ENCODE assay signal across 1 worm cellular context in the genomic region with DNA sequence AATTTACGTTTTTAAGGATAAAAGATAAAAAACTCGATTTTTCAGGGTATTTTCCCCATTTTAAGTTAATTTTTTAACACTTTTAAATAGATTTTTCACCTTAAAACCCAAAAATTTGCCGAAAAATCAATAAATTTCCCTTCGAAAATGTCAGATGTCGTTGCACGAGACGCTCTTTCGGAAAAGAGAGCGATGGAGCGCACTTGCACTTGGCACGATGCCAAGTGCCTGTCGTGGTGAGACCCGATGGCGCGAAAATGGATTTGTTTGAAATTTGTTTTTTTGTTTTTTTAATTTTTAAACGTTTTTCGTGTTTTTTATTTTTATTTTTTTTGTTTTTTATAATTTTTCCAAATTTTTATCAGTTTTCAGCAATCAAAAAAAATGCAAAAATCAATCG.
TF ChIP-seq lines count a peak whose summit lies in the region.

rab-18 (minus strand) TSS at position 240 of the 400 bp plus-strand sequence.
kbp-4 (plus strand) TSS at position 366 of the 400 bp plus-strand sequence.

TF ChIP-seq in whole organism, L4 larva, 104 proteins besides CTCF, POLR2A, EP300 and RAD21 (continued from another document):
- TF ChIP-seq Y5F2A.4 (GFP tag; optimal IDR thresholded peaks at IDR 0.05; lab: Kevin White, UChicago) (no peak), pha-4 (GFP tag; IDR thresholded peaks at IDR 0.05; lab: Robert Waterston, UW) (peak; percentile 79), pha-4 (tag; optimal IDR thresholded peaks at IDR 0.05; lab: Kevin White, UChicago) (peak; percentile 34), F37D6.2 (tag; optimal IDR thresholded peaks at IDR 0.05; lab: Kevin White, UChicago) (peak; percentile 82), lsy-2 (tag; optimal IDR thresholded peaks at IDR 0.05; lab: Kevin White, UChicago) (peak; percentile 85 to 97), dmd-6 (GFP tag; IDR thresholded peaks at IDR 0.05; lab: Robert Waterston, UW) (peak; percentile 80), mxl-3 (GFP tag; optimal IDR thresholded peaks at IDR 0.05; lab: Kevin White, UChicago) (peak; percentile 58), ceh-82 (tag; optimal IDR thresholded peaks at IDR 0.05; lab: Kevin White, UChicago) (no peak), hlh-30 (tag; optimal IDR thresholded peaks at IDR 0.05; lab: Kevin White, UChicago; ENCODE audit: insufficient read depth) (peak; percentile 100), egl-27 (tag; optimal IDR thresholded peaks at IDR 0.05; lab: Kevin White, UChicago) (no peak), set-16 (GFP tag; IDR thresholded peaks at IDR 0.05; lab: Robert Waterston, UW) (no peak), ZK546.5 (tag; optimal IDR thresholded peaks at IDR 0.05; lab: Kevin White, UChicago) (peak in 1 of 2 experiments; percentile 56), D1046.2 (GFP tag; IDR thresholded peaks at IDR 0.05; lab: Robert Waterston, UW) (no peak), madf-5 (GFP tag; IDR thresholded peaks at IDR 0.05; lab: Robert Waterston, UW) (no peak), lin-39 (tag; optimal IDR thresholded peaks at IDR 0.05; lab: Kevin White, UChicago) (no peak), jun-1 (tag; optimal IDR thresholded peaks at IDR 0.05; lab: Kevin White, UChicago) (no peak), Y48G9A.11 (GFP tag; IDR thresholded peaks at IDR 0.05; lab: Robert Waterston, UW) (peak; percentile 51; the same call in 1 of the 2 replicates), attf-4 (tag; optimal IDR thresholded peaks at IDR 0.05; lab: Kevin White, UChicago) (no peak), skn-1 (tag; optimal IDR thresholded peaks at IDR 0.05; lab: Kevin White, UChicago) (no peak), tra-1 (GFP tag; IDR thresholded peaks at IDR 0.05; lab: Robert Waterston, UW) (no peak; the same call in 1 of the 2 replicates), lin-15B (tag; optimal IDR thresholded peaks at IDR 0.05; lab: Kevin White, UChicago) (peak; percentile 85), snpc-4 (tag; optimal IDR thresholded peaks at IDR 0.05; lab: Kevin White, UChicago) (no peak), T26A8.4 (GFP tag; IDR thresholded peaks at IDR 0.05; lab: Robert Waterston, UW) (peak; percentile 76), duxl-1 (tag; optimal IDR thresholded peaks at IDR 0.05; lab: Kevin White, UChicago; ENCODE audit: poor library complexity) (peak; percentile 73), mep-1 (tag; optimal IDR thresholded peaks at IDR 0.05; lab: Kevin White, UChicago) (peak; percentile 98), ama-1 (optimal IDR thresholded peaks at IDR 0.05; lab: Kevin White, UChicago) (peak; percentile 68), madf-9 (GFP tag; conservative IDR thresholded peaks at IDR 0.05; lab: Robert Waterston, UW) (no peak), ces-1 (GFP tag; optimal IDR thresholded peaks at IDR 0.05; lab: Kevin White, UChicago) (no peak), T20F7.1 (GFP tag; optimal IDR thresholded peaks at IDR 0.05; lab: Kevin White, UChicago) (no peak), Y105C5A.15 (GFP tag; IDR thresholded peaks at IDR 0.05; lab: Robert Waterston, UW) (no peak), hif-1 (tag; optimal IDR thresholded peaks at IDR 0.05; lab: Kevin White, UChicago) (peak in 1 of 2 experiments; percentile 71), pqm-1 (tag; optimal IDR thresholded peaks at IDR 0.05; lab: Kevin White, UChicago) (peak; percentile 38), nhr-41 (GFP tag; IDR thresholded peaks at IDR 0.05; lab: Robert Waterston, UW) (no peak), nhr-76 (tag; optimal IDR thresholded peaks at IDR 0.05; lab: Kevin White, UChicago) (peak; percentile 21), fos-1 (tag; optimal IDR thresholded peaks at IDR 0.05; lab: Kevin White, UChicago) (no peak), F49E8.2 (tag; optimal IDR thresholded peaks at IDR 0.05; lab: Kevin White, UChicago; ENCODE audit: borderline replicate concordance) (peak; percentile 79), ceh-20 (GFP tag; IDR thresholded peaks at IDR 0.05; lab: Robert Waterston, UW) (peak; percentile 84), hlh-11 (tag; optimal IDR thresholded peaks at IDR 0.05; lab: Kevin White, UChicago) (peak; percentile 91), lin-38 (GFP tag; IDR thresholded peaks at IDR 0.05; lab: Robert Waterston, UW) (peak; percentile 99), zip-11 (GFP tag; IDR thresholded peaks at IDR 0.05; lab: Robert Waterston, UW) (no peak), F26F4.8 (GFP tag; conservative IDR thresholded peaks at IDR 0.05; lab: Robert Waterston, UW) (no peak), saeg-2 (GFP tag; IDR thresholded peaks at IDR 0.05; lab: Robert Waterston, UW) (no peak), nhr-102 (tag; optimal IDR thresholded peaks at IDR 0.05; lab: Kevin White, UChicago) (peak; percentile 82), aha-1 (tag; lab: Kevin White, UChicago) (peak; percentile 99), nhr-6 (tag; optimal IDR thresholded peaks at IDR 0.05; lab: Kevin White, UChicago) (peak; percentile 93), lir-3 (tag; optimal IDR thresholded peaks at IDR 0.05; lab: Kevin White, UChicago) (no peak), nhr-28 (tag; optimal IDR thresholded peaks at IDR 0.05; lab: Kevin White, UChicago) (peak; percentile 88), unc-62 (GFP tag; optimal IDR thresholded peaks at IDR 0.05 in 1 of 2; lab: Kevin White, UChicago) (peak in 1 of 2 experiments; percentile 49), unc-62 (tag; optimal IDR thresholded peaks at IDR 0.05; lab: Kevin White, UChicago) (no peak), lin-1 (GFP tag; IDR thresholded peaks at IDR 0.05; lab: Robert Waterston, UW) (peak; percentile 39; the same call in 1 of the 2 replicates), mxl-2 (GFP tag; conservative IDR thresholded peaks at IDR 0.05; lab: Robert Waterston, UW) (no peak), unc-130 (GFP tag; optimal IDR thresholded peaks at IDR 0.05; lab: Kevin White, UChicago) (peak; percentile 90), ctbp-1 (GFP tag; IDR thresholded peaks at IDR 0.05; lab: Robert Waterston, UW) (peak; percentile 77)
